Worm (Caenorhabditis elegans) whole organism, early embryonic: ENCODE measurements around the gene T19D12.5.
A peak's percentile ranks its signal among the peaks of the same experiment; 100 is the strongest.

Experiments
- B0310.2 ChIP-seq: sonication (generic microtip); optimal IDR thresholded peaks from 2 replicates; lab custom pipeline; 2016; ENCODE audit warnings: mild to moderate bottlenecking, missing genetic modification characterization, missing compliant biosample characterization
- F13C5.2 ChIP-seq: sonication (generic microtip); optimal IDR thresholded peaks from 2 replicates; lab custom pipeline; 2017; ENCODE audit warnings: mild to moderate bottlenecking, missing genetic modification characterization, inconsistent platforms, missing compliant biosample characterization
- aly-1 ChIP-seq: sonication (generic microtip); optimal IDR thresholded peaks from 2 replicates; lab custom pipeline; 2016; ENCODE audit warnings: missing genetic modification characterization, missing compliant biosample characterization
- ama-1 ChIP-seq: fragments of 150-350 bp; optimal IDR thresholded peaks from 2 replicates; lab custom pipeline; 2014
- ceh-13 ChIP-seq: fragments of 200-800 bp; sonication (Bioruptor generic); optimal IDR thresholded peaks from 2 replicates; lab custom pipeline; 2018; ENCODE audit warnings: mild to moderate bottlenecking, missing genetic modification characterization, missing compliant biosample characterization
- ceh-36 ChIP-seq: sonication (generic microtip); optimal IDR thresholded peaks from 2 replicates; lab custom pipeline; 2016; ENCODE audit warnings: missing genetic modification characterization, inconsistent platforms, missing compliant biosample characterization
- ets-7 ChIP-seq: sonication (generic microtip); optimal IDR thresholded peaks from 2 replicates; lab custom pipeline; 2016; ENCODE audit warnings: missing genotype, missing genetic modification characterization, missing compliant biosample characterization
- flt-1 ChIP-seq: fragments of 200-800 bp; sonication (Bioruptor generic); IDR thresholded peaks from 2 replicates; pipeline ENCODE4 v1.3.6; 2022; ENCODE audit warnings: missing genetic modification characterization, missing compliant biosample characterization
- hmbx-1 ChIP-seq: sonication (generic microtip); optimal IDR thresholded peaks from 2 replicates; lab custom pipeline; 2016; ENCODE audit warnings: mild to moderate bottlenecking, missing genetic modification characterization, missing compliant biosample characterization
- hmg-4 ChIP-seq: fragments of 200-800 bp; sonication (Bioruptor generic); optimal IDR thresholded peaks from 2 replicates; lab custom pipeline; 2018; ENCODE audit warnings: mild to moderate bottlenecking, missing genetic modification characterization, missing compliant biosample characterization
- hnd-1 ChIP-seq: sonication (generic microtip); optimal IDR thresholded peaks from 2 replicates; lab custom pipeline; 2016; ENCODE audit warnings: missing genetic modification characterization, missing compliant biosample characterization
- pes-1 ChIP-seq: fragments of 200-800 bp; sonication (Bioruptor generic); IDR thresholded peaks from 2 replicates; pipeline ENCODE4 v1.3.6; 2022; ENCODE audit warnings: missing genetic modification reagents, missing genetic modification characterization, missing compliant biosample characterization
- scrt-1 ChIP-seq: fragments of 200-800 bp; sonication (Bioruptor generic); IDR thresholded peaks from 2 replicates; pipeline ENCODE4 v1.3.6; 2022; ENCODE audit warnings: missing genetic modification characterization, missing compliant biosample characterization
- sea-1 ChIP-seq: fragments of 200-800 bp; sonication (Bioruptor generic); conservative IDR thresholded peaks from 2 replicates; pipeline ENCODE4 v1.3.6; 2022; ENCODE audit warnings: missing genetic modification characterization, missing compliant biosample characterization
- tbx-11 ChIP-seq: fragments of 200-800 bp; sonication (Bioruptor generic); IDR thresholded peaks from 2 replicates; pipeline ENCODE4 v1.3.6; 2022; ENCODE audit warnings: missing genetic modification characterization, missing compliant biosample characterization
- tbx-37 ChIP-seq: fragments of 200-800 bp; sonication (Bioruptor generic); conservative IDR thresholded peaks from 2 replicates; pipeline ENCODE4 v1.3.6; 2022; ENCODE audit warnings: missing genetic modification reagents, missing genetic modification characterization, missing compliant biosample characterization
- tra-4 ChIP-seq: sonication (generic microtip); optimal IDR thresholded peaks from 2 replicates; lab custom pipeline; 2017; ENCODE audit warnings: missing genetic modification characterization, missing compliant biosample characterization

Gene T19D12.5

DNA sequence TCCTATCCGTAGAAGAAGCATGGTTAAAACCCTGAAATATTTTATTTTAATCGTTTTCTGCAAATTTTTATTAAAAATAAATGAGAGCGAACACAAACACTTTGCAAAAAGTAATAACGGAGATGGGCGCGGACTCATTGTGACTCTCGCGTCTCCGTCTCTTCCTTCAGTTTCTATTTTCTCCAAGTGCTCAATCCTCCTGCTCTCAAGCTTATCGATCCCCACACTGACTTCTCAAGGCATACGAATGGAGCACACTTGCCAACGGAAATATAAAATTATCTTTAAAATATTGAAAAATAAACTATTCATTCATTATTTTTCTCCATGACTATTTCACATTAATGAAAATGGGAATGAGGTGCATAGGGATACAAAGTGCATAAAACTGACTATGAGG, 38.0 kb downstream of the T19D12.5 start, which contains the start of gene dnj-8:
dnj-8 (minus strand) TSS at position 31 of the 400 bp plus-strand sequence.
- TF ChIP-seq hnd-1 (tag; lab: Kevin White, UChicago) (no peak), ceh-13 (GFP tag; lab: Kevin White, UChicago) (no peak), scrt-1 (GFP tag; lab: Robert Waterston, UW) (no peak), B0310.2 (tag; lab: Kevin White, UChicago) (no peak), flt-1 (GFP tag; lab: Robert Waterston, UW) (no peak), aly-1 (tag; lab: Kevin White, UChicago) (no peak), pes-1 (GFP tag; lab: Robert Waterston, UW) (no peak), ceh-36 (tag; lab: Kevin White, UChicago) (no peak), F13C5.2 (tag; lab: Kevin White, UChicago) (no peak), sea-1 (no peak), ama-1 (lab: Kevin White, UChicago) (no peak), tbx-11 (GFP tag; lab: Robert Waterston, UW) (no peak), tra-4 (tag; lab: Kevin White, UChicago) (no peak)

- TF ChIP-seq tbx-37 (GFP tag; lab: Robert Waterston, UW) (no peak), ceh-36 (tag; lab: Kevin White, UChicago) (no peak), sea-1 (no peak), hnd-1 (tag; lab: Kevin White, UChicago) (no peak), pes-1 (GFP tag; lab: Robert Waterston, UW) (no peak), ama-1 (lab: Kevin White, UChicago) (no peak), hmg-4 (GFP tag; lab: Kevin White, UChicago) (no peak), scrt-1 (GFP tag; lab: Robert Waterston, UW) (no peak), hmbx-1 (no peak), aly-1 (tag; lab: Kevin White, UChicago) (no peak)
These were observed 38.5 kb downstream of the T19D12.5 start for ce11 chrII:6597507-6597906.

DNA sequence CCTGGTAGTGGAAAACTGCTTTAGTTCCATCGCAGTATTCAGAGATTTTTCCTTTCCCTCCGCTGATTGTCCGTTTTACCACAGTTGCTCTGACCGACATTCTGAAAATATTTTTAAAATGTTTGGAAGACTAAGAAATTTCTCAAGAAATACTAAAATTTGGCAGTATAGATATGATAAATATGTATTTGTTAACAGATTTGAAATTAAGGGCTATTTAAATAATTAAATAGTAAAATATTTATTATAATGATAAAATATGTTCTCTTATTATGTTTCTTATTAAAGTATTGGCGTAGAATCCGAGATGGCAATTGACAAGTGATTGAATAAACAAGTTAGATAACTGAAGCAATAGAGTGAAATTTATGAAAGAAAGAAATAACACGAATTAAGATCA, 41.9 kb downstream of the T19D12.5 start, which contains the start of gene aipr-1:
aipr-1 (minus strand) TSS at position 101 of the 400 bp plus-strand sequence.
- TF ChIP-seq F13C5.2 (tag; lab: Kevin White, UChicago), result no peak

DNA sequence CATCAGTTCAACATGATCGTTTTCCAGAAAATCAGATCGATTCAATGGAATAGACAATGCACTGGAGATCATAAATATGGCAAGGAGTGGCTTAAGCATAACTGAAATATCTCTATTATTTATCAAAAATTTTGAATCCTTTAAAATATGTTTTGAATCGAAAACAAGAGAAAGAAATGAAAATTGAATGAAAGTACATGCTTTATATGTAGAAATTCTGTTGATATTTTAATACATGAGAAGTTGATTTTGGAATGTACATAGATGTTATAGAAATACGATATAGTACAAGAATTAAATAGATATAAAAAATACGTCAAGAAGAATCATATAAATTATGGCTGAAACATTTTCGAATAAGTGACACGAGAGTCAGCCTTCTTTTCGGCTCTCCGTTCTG, 43.8 kb downstream of the T19D12.5 start, which contains the start of gene C56C10.9:
C56C10.9 (minus strand) TSS at position 101 of the 400 bp plus-strand sequence.
- TF ChIP-seq flt-1 (GFP tag; lab: Robert Waterston, UW) (no peak), hnd-1 (tag; lab: Kevin White, UChicago) (no peak), pes-1 (GFP tag; lab: Robert Waterston, UW) (no peak), sea-1 (no peak), aly-1 (tag; lab: Kevin White, UChicago) (no peak), ceh-13 (GFP tag; lab: Kevin White, UChicago) (no peak), hmbx-1 (no peak), ama-1 (lab: Kevin White, UChicago) (no peak), tbx-11 (GFP tag; lab: Robert Waterston, UW) (no peak)

ce11 chrII:6591000-6591399, 45.0 kb downstream of the T19D12.5 start:
- no peak for TF ChIP-seq hmg-4 (GFP tag; lab: Kevin White, UChicago)
- no peak for TF ChIP-seq ama-1 (lab: Kevin White, UChicago)
- no peak for TF ChIP-seq ceh-13 (GFP tag; lab: Kevin White, UChicago)
- no peak for TF ChIP-seq tra-4 (tag; lab: Kevin White, UChicago)
- no peak for TF ChIP-seq tbx-37 (GFP tag; lab: Robert Waterston, UW)

- TF ChIP-seq tbx-37 (GFP tag; lab: Robert Waterston, UW) (no peak), pes-1 (GFP tag; lab: Robert Waterston, UW) (no peak), aly-1 (tag; lab: Kevin White, UChicago) (no peak), scrt-1 (GFP tag; lab: Robert Waterston, UW) (no peak), tbx-11 (GFP tag; lab: Robert Waterston, UW) (no peak), flt-1 (GFP tag; lab: Robert Waterston, UW) (no peak), tra-4 (tag; lab: Kevin White, UChicago) (no peak), ama-1 (lab: Kevin White, UChicago) (no peak), hmbx-1 (no peak), hnd-1 (tag; lab: Kevin White, UChicago) (no peak), hmg-4 (GFP tag; lab: Kevin White, UChicago) (no peak), F13C5.2 (tag; lab: Kevin White, UChicago) (no peak), B0310.2 (tag; lab: Kevin White, UChicago) (no peak), sea-1 (no peak), ceh-36 (tag; lab: Kevin White, UChicago) (no peak), ets-7 (tag; lab: Kevin White, UChicago) (no peak)
These were observed 46.6 kb downstream of the T19D12.5 start, which contains the start of gene vps-32.1 for ce11 chrII:6589408-6589807. Gene vps-32.1, plus strand, starts transcription at chrII:6589708.

DNA sequence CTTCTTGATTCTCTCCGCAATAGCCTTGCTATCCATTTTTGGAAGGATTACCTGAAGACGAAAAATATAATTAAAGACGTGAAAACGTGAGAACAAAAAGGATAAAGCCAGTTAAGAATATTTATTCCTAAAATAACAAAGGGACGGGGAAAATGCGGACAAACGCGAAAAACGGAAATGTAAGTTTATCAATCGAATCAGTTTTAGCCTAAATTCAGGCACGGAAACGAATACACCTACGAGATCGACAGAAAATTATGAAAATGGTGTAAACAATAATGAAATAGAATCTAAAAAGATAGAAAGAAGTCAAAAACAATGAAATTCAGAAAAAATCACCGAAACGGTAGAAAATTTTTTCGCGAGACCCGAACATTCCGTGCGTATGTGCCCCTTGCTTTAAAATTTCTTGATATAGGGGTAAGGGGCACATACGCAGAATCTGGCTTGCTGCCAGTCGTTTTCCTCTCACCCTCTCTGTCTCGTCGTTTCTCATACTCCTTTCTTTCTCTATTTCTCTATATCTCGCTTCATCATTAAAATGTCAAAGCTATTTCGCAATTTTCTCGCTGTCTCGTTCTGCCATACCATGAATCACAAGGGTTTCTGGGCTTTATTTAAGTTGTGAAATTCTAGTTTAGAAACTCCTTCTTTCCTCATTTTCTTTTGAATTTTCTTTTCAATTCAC, 47.3 kb downstream of the T19D12.5 start, which contains the start of gene icd-1:
icd-1 (minus strand) TSS at position 51 of the 688 bp plus-strand sequence.
- TF ChIP-seq flt-1 (GFP tag; lab: Robert Waterston, UW) (no peak), tbx-37 (GFP tag; lab: Robert Waterston, UW) (no peak), hnd-1 (tag; lab: Kevin White, UChicago) (no peak), tra-4 (tag; lab: Kevin White, UChicago) (no peak), ceh-13 (GFP tag; lab: Kevin White, UChicago) (no peak), ama-1 (lab: Kevin White, UChicago) (no peak), tbx-11 (GFP tag; lab: Robert Waterston, UW) (no peak), hmg-4 (GFP tag; lab: Kevin White, UChicago) (peak; percentile 1), hmbx-1 (no peak), pes-1 (GFP tag; lab: Robert Waterston, UW) (no peak), B0310.2 (tag; lab: Kevin White, UChicago) (no peak), sea-1 (no peak), scrt-1 (GFP tag; lab: Robert Waterston, UW) (no peak), ceh-36 (tag; lab: Kevin White, UChicago) (no peak), aly-1 (tag; lab: Kevin White, UChicago) (no peak), ets-7 (tag; lab: Kevin White, UChicago) (peak; percentile 25), F13C5.2 (tag; lab: Kevin White, UChicago) (peak; percentile 72)
